Worm (Caenorhabditis elegans) whole organism, young adult: ENCODE results near the gene EGAP1.5.

Source experiments
- B0035.1 ChIP-seq: sonication (generic microtip); optimal IDR thresholded peaks from 2 replicates; lab custom pipeline; 2016; ENCODE audit warnings: missing genetic modification characterization, mild to moderate bottlenecking, missing compliant biosample characterization, missing genotype, missing genetic modification reagents
- C17E4.6 ChIP-seq: fragments of 200-800 bp; sonication (Bioruptor generic); IDR thresholded peaks from 2 replicates; pipeline ENCODE4 v1.3.6; 2022; ENCODE audit warnings: missing genetic modification reagents, missing genetic modification characterization, missing compliant biosample characterization
- F39B2.1 ChIP-seq: fragments of 200-800 bp; sonication (Bioruptor generic); IDR thresholded peaks from 2 replicates; pipeline ENCODE4 v1.3.6; 2022; ENCODE audit warnings: missing genetic modification reagents, missing genetic modification characterization, missing compliant biosample characterization
- F52B5.7 ChIP-seq: sonication (generic microtip); optimal IDR thresholded peaks from 2 replicates; lab custom pipeline; 2016; ENCODE audit warnings: mild to moderate bottlenecking, missing genetic modification characterization, missing compliant biosample characterization
- F57C9.4 ChIP-seq: sonication (generic microtip); optimal IDR thresholded peaks from 2 replicates; lab custom pipeline; 2017; ENCODE audit warnings: mild to moderate bottlenecking, missing genetic modification characterization, missing compliant biosample characterization
- K11D2.4 ChIP-seq: fragments of 200-800 bp; sonication (Bioruptor generic); IDR thresholded peaks from 2 replicates; pipeline ENCODE4 v1.3.6; 2022; ENCODE audit warnings: missing genetic modification reagents, missing genetic modification characterization, missing compliant biosample characterization
- Y53G8AR.9 ChIP-seq: fragments of 200-800 bp; sonication (Bioruptor generic); conservative IDR thresholded peaks from 2 replicates; pipeline ENCODE4 v1.3.6; 2022; ENCODE audit warnings: missing genetic modification reagents, missing genetic modification characterization, missing compliant biosample characterization
- Y79H2A.3 ChIP-seq: fragments of 200-800 bp; sonication (Bioruptor generic); conservative IDR thresholded peaks from 2 replicates; pipeline ENCODE4 v1.3.6; 2022; ENCODE audit warnings: missing genetic modification reagents, missing genetic modification characterization, missing compliant biosample characterization
- akir-1 ChIP-seq: fragments of 200-800 bp; sonication (Bioruptor generic); optimal IDR thresholded peaks from 2 replicates; lab custom pipeline; 2018; ENCODE audit warnings: mild to moderate bottlenecking, missing genetic modification characterization, moderate library complexity, missing compliant biosample characterization
- aptf-2 ChIP-seq: fragments of 200-800 bp; sonication (Bioruptor generic); conservative IDR thresholded peaks from 2 replicates; pipeline ENCODE4 v1.3.6; 2022; ENCODE audit warnings: missing genetic modification reagents, missing genetic modification characterization, missing compliant biosample characterization
- attf-3 ChIP-seq: fragments of 200-800 bp; sonication (Bioruptor generic); conservative IDR thresholded peaks from 2 replicates; pipeline ENCODE4 v1.3.6; 2022; ENCODE audit warnings: missing genetic modification reagents, missing genetic modification characterization, missing compliant biosample characterization
- attf-5 ChIP-seq: fragments of 200-800 bp; sonication (Bioruptor generic); optimal IDR thresholded peaks from 2 replicates; lab custom pipeline; 2018; ENCODE audit warnings: mild to moderate bottlenecking, missing genetic modification characterization, missing compliant biosample characterization
- attf-6 ChIP-seq: fragments of 200-800 bp; sonication (Bioruptor generic); IDR thresholded peaks from 2 replicates; pipeline ENCODE4 v1.3.6; 2022; ENCODE audit warnings: missing genetic modification reagents, missing genetic modification characterization, missing compliant biosample characterization
- bed-1 ChIP-seq: fragments of 200-800 bp; sonication (Bioruptor generic); IDR thresholded peaks from 2 replicates; pipeline ENCODE4 v1.3.6; 2022; ENCODE audit warnings: missing genetic modification reagents, missing genetic modification characterization, missing compliant biosample characterization
- ccch-3 ChIP-seq: fragments of 200-800 bp; sonication (Bioruptor generic); optimal IDR thresholded peaks from 2 replicates; lab custom pipeline; 2018; ENCODE audit warnings: mild to moderate bottlenecking, missing genetic modification characterization, missing compliant biosample characterization
- cebp-2 ChIP-seq: fragments of 200-800 bp; sonication (Bioruptor generic); IDR thresholded peaks from 2 replicates; pipeline ENCODE4 v1.3.6; 2022; ENCODE audit warnings: missing genetic modification characterization, missing compliant biosample characterization
- ceh-58 ChIP-seq: fragments of 200-800 bp; sonication (Bioruptor generic); IDR thresholded peaks from 2 replicates; pipeline ENCODE4 v1.3.6; 2022; ENCODE audit warnings: missing genetic modification characterization, missing compliant biosample characterization
- ceh-91 ChIP-seq: fragments of 200-800 bp; sonication (Bioruptor generic); IDR thresholded peaks from 2 replicates; pipeline ENCODE4 v1.3.6; 2022; ENCODE audit warnings: missing genetic modification reagents, missing genetic modification characterization, missing compliant biosample characterization
- dox-1 ChIP-seq: fragments of 200-800 bp; sonication (Bioruptor generic); IDR thresholded peaks from 2 replicates; pipeline ENCODE4 v1.3.6; 2022; ENCODE audit warnings: missing genetic modification reagents, missing genetic modification characterization, missing compliant biosample characterization
- dpff-1 ChIP-seq: sonication (generic microtip); optimal IDR thresholded peaks from 2 replicates; lab custom pipeline; 2017; ENCODE audit warnings: mild to moderate bottlenecking, missing genetic modification characterization, missing compliant biosample characterization
- egl-18 ChIP-seq: fragments of 200-800 bp; sonication (Bioruptor generic); IDR thresholded peaks from 2 replicates; pipeline ENCODE4 v1.3.6; 2022; ENCODE audit warnings: missing genetic modification reagents, missing genetic modification characterization, missing compliant biosample characterization
- egrh-3 ChIP-seq: fragments of 200-800 bp; sonication (Bioruptor generic); IDR thresholded peaks from 2 replicates; pipeline ENCODE4 v1.3.6; 2022; ENCODE audit warnings: missing genetic modification reagents, missing genetic modification characterization, missing compliant biosample characterization
- ets-4 ChIP-seq: fragments of 200-800 bp; sonication (Bioruptor generic); optimal IDR thresholded peaks from 2 replicates; lab custom pipeline; 2018; ENCODE audit warnings: mild to moderate bottlenecking, missing genetic modification characterization, missing compliant biosample characterization
- hlh-12 ChIP-seq: sonication (generic microtip); optimal IDR thresholded peaks from 2 replicates; lab custom pipeline; 2016; ENCODE audit warnings: missing genetic modification characterization, missing compliant biosample characterization
- hlh-26 ChIP-seq: fragments of 200-800 bp; sonication (Bioruptor generic); conservative IDR thresholded peaks from 2 replicates; pipeline ENCODE4 v1.3.6; 2022; ENCODE audit warnings: missing genetic modification reagents, missing genetic modification characterization, missing compliant biosample characterization
- hmg-1.2 ChIP-seq: fragments of 200-800 bp; sonication (Bioruptor generic); IDR thresholded peaks from 2 replicates; pipeline ENCODE4 v1.3.6; 2022; ENCODE audit warnings: missing genetic modification reagents, missing genetic modification characterization, missing compliant biosample characterization
- hsf-1 ChIP-seq: fragments of 200-800 bp; sonication (Bioruptor generic); IDR thresholded peaks from 2 replicates; pipeline ENCODE4 v1.3.6; 2022; ENCODE audit warnings: missing genetic modification reagents, missing genetic modification characterization, missing compliant biosample characterization
- lag-1 ChIP-seq: fragments of 200-800 bp; sonication (Bioruptor generic); IDR thresholded peaks from 2 replicates; pipeline ENCODE4 v1.3.6; 2022; ENCODE audit warnings: missing genetic modification reagents, missing genetic modification characterization, missing compliant biosample characterization
- let-607 ChIP-seq, 2 experiments: fragments of 200-800 bp in 1 of 2; sonication (Bioruptor generic) in 1 of 2; sonication (generic microtip) in 1 of 2; optimal IDR thresholded peaks; 2 replicates each; lab custom pipeline; 2016 to 2018; ENCODE audit warnings: mild to moderate bottlenecking in 2 of 2, missing compliant biosample characterization in 2 of 2, missing genetic modification characterization in 2 of 2, moderate library complexity in 2 of 2, missing genotype in 1 of 2
- lin-26 ChIP-seq: fragments of 200-800 bp; sonication (Bioruptor generic); IDR thresholded peaks from 2 replicates; pipeline ENCODE4 v1.3.6; 2022; ENCODE audit warnings: missing genetic modification reagents, missing genetic modification characterization, missing compliant biosample characterization
- lin-40 ChIP-seq: sonication (generic microtip); optimal IDR thresholded peaks from 2 replicates; lab custom pipeline; 2016; ENCODE audit warnings: missing genetic modification characterization, mild to moderate bottlenecking, missing compliant biosample characterization, missing genotype, missing genetic modification reagents
- lsl-1 ChIP-seq: fragments of 200-800 bp; sonication (Bioruptor generic); optimal IDR thresholded peaks from 2 replicates; lab custom pipeline; 2018; ENCODE audit warnings: mild to moderate bottlenecking, missing genetic modification characterization, moderate library complexity, missing compliant biosample characterization
- lsy-27 ChIP-seq: sonication (generic microtip); optimal IDR thresholded peaks from 2 replicates; lab custom pipeline; 2017; ENCODE audit warnings: missing genetic modification characterization, mild to moderate bottlenecking, missing compliant biosample characterization, antibody characterized with exemption, missing genotype, borderline replicate concordance; ENCODE audit not compliant: insufficient read depth
- madf-10 ChIP-seq: sonication (generic microtip); optimal IDR thresholded peaks from 2 replicates; lab custom pipeline; 2016; ENCODE audit warnings: mild to moderate bottlenecking, missing genetic modification characterization, missing compliant biosample characterization
- madf-3 ChIP-seq: fragments of 200-800 bp; sonication (Bioruptor generic); IDR thresholded peaks from 2 replicates; pipeline ENCODE4 v1.3.6; 2022; ENCODE audit warnings: missing genetic modification reagents, missing genetic modification characterization, missing compliant biosample characterization
- madf-6 ChIP-seq: fragments of 200-800 bp; sonication (Bioruptor generic); IDR thresholded peaks from 2 replicates; pipeline ENCODE4 v1.3.6; 2022; ENCODE audit warnings: missing genetic modification reagents, missing genetic modification characterization, missing compliant biosample characterization
- nhr-179 ChIP-seq: sonication (generic microtip); optimal IDR thresholded peaks from 2 replicates; lab custom pipeline; 2016; ENCODE audit warnings: mild to moderate bottlenecking, missing genetic modification characterization, missing compliant biosample characterization
- nhr-80 ChIP-seq: sonication (generic microtip); optimal IDR thresholded peaks from 2 replicates; lab custom pipeline; 2016; ENCODE audit warnings: missing genetic modification characterization, missing compliant biosample characterization
- nhr-90 ChIP-seq: sonication (generic microtip); optimal IDR thresholded peaks from 2 replicates; lab custom pipeline; 2016; ENCODE audit warnings: missing genotype, mild to moderate bottlenecking, missing genetic modification characterization, missing compliant biosample characterization
- pbrm-1 ChIP-seq: fragments of 200-800 bp; sonication (Bioruptor generic); IDR thresholded peaks from 2 replicates; pipeline ENCODE4 v1.3.6; 2022; ENCODE audit warnings: missing genetic modification reagents, missing genetic modification characterization, missing compliant biosample characterization
- rcor-1 ChIP-seq: fragments of 200-800 bp; sonication (Bioruptor generic); IDR thresholded peaks from 2 replicates; pipeline ENCODE4 v1.3.6; 2022; ENCODE audit warnings: missing genetic modification reagents, missing genetic modification characterization, missing compliant biosample characterization
- sdz-38 ChIP-seq: sonication (generic microtip); optimal IDR thresholded peaks from 2 replicates; lab custom pipeline; 2016; ENCODE audit warnings: missing genotype, missing genetic modification characterization, missing compliant biosample characterization
- snpc-1.3 ChIP-seq: sonication (generic microtip); optimal IDR thresholded peaks from 2 replicates; lab custom pipeline; 2017; ENCODE audit warnings: missing genetic modification characterization, mild to moderate bottlenecking, missing compliant biosample characterization, antibody characterized with exemption, moderate library complexity, missing genotype, missing genetic modification reagents; ENCODE audit not compliant: insufficient read depth
- somi-1 ChIP-seq: fragments of 200-800 bp; sonication (Bioruptor generic); optimal IDR thresholded peaks from 2 replicates; lab custom pipeline; 2018; ENCODE audit warnings: mild to moderate bottlenecking, missing genetic modification characterization, missing compliant biosample characterization
- tbx-9 ChIP-seq: sonication (generic microtip); optimal IDR thresholded peaks from 2 replicates; lab custom pipeline; 2016; ENCODE audit warnings: borderline replicate concordance, missing genetic modification characterization, inconsistent platforms, missing compliant biosample characterization
- ztf-18 ChIP-seq: sonication (generic microtip); optimal IDR thresholded peaks from 2 replicates; lab custom pipeline; 2016; ENCODE audit warnings: missing genotype, mild to moderate bottlenecking, missing genetic modification characterization, missing compliant biosample characterization
- ztf-25 ChIP-seq: fragments of 200-800 bp; sonication (Bioruptor generic); IDR thresholded peaks from 2 replicates; pipeline ENCODE4 v1.3.6; 2022; ENCODE audit warnings: missing genetic modification reagents, missing genetic modification characterization, missing compliant biosample characterization
- ztf-28 ChIP-seq: fragments of 200-800 bp; sonication (Bioruptor generic); IDR thresholded peaks from 2 replicates; pipeline ENCODE4 v1.3.6; 2022; ENCODE audit warnings: missing genetic modification reagents, missing genetic modification characterization, missing compliant biosample characterization

EGAP1.5 gene

DNA sequence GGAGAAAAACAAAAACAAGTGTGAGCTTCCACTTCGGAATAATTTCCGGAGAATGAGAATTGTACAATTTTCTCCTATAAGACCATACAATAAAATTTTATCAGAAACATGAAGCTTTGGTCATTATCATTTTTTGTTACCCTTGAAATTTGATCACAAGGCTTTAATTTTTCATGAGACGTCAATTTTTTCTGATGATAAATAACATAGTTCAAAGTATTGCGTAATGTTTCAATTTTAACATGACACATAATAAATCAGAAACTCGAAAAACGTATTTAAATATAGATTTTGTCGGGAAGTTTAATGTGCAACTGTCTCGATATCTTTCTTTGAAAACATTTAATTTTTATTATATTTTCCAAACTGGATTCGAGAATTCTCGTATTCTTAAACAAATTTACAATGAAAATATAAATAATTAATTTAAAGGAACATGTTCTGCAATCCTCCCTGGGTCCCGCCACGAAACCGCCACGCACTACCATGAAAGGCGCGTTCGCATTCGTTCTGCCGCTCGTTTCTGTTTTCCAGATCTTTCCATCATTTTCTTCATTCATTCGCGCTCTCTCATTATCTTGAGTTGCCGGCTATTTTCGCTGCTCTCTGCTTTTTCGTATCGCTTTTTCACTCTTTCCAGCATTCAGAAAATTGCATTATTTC, 7.4 kb downstream of the EGAP1.5 start (continued):
- TF ChIP-seq ceh-91 (GFP tag; lab: Robert Waterston, UW) (peak; percentile 93), lag-1 (GFP tag; lab: Robert Waterston, UW) (no peak), hlh-26 (no peak), madf-6 (GFP tag; lab: Robert Waterston, UW) (peak; percentile 95; the same call in 1 of the 2 replicates), akir-1 (GFP tag; lab: Kevin White, UChicago) (no peak), nhr-80 (tag; lab: Kevin White, UChicago) (peak; percentile 46), hsf-1 (peak; percentile 98), ceh-58 (GFP tag; lab: Robert Waterston, UW) (no peak), egl-18 (GFP tag; lab: Robert Waterston, UW) (no peak), B0035.1 (no peak), egrh-3 (GFP tag; lab: Robert Waterston, UW) (peak; percentile 35; the same call in 1 of the 2 replicates), F39B2.1 (no peak), pbrm-1 (GFP tag; lab: Robert Waterston, UW) (peak; percentile 53), let-607 (tag; optimal IDR thresholded peaks at IDR 0.05; lab: Kevin White, UChicago) (no peak), somi-1 (GFP tag; lab: Kevin White, UChicago) (no peak), cebp-2 (no peak), bed-1 (GFP tag; lab: Robert Waterston, UW) (no peak), snpc-1.3 (tag; lab: Kevin White, UChicago) (peak; percentile 26), K11D2.4 (GFP tag; lab: Robert Waterston, UW) (no peak), ztf-25 (GFP tag; lab: Robert Waterston, UW) (no peak), dox-1 (GFP tag; lab: Robert Waterston, UW) (peak; percentile 77), attf-5 (GFP tag; lab: Kevin White, UChicago) (no peak), attf-3 (no peak), ccch-3 (no peak), C17E4.6 (GFP tag; lab: Robert Waterston, UW) (0 out of 2 replicates have a peak, but pooled peaks have one; percentile 29), lsy-27 (tag; lab: Kevin White, UChicago) (no peak), rcor-1 (peak; percentile 64), Y79H2A.3 (no peak), lsl-1 (GFP tag; lab: Kevin White, UChicago) (peak; percentile 89), Y53G8AR.9 (GFP tag; lab: Robert Waterston, UW) (0 out of 2 replicates have a peak, but pooled peaks have one; percentile 14), hlh-12 (tag; lab: Kevin White, UChicago) (no peak), ztf-18 (tag; lab: Kevin White, UChicago) (no peak), hmg-1.2 (peak; percentile 37; the same call in 1 of the 2 replicates), F57C9.4 (no peak), ets-4 (no peak), aptf-2 (GFP tag; lab: Robert Waterston, UW) (no peak), madf-3 (GFP tag; lab: Robert Waterston, UW) (peak; percentile 96), nhr-90 (no peak), tbx-9 (tag; lab: Kevin White, UChicago) (no peak), attf-6 (GFP tag; lab: Robert Waterston, UW) (no peak), F52B5.7 (tag; lab: Kevin White, UChicago) (no peak), lin-40 (no peak), dpff-1 (tag; lab: Kevin White, UChicago) (no peak), lin-26 (GFP tag; lab: Robert Waterston, UW) (no peak), nhr-179 (tag; lab: Kevin White, UChicago) (no peak), madf-10 (tag; lab: Kevin White, UChicago) (no peak), ztf-28 (no peak), sdz-38 (tag; lab: Kevin White, UChicago) (no peak)
